Fruit fly (Drosophila melanogaster) whole organism, embryonic: ENCODE measurements around the gene Wdr33.

Source experiments
- CG8478 ChIP-seq: fragments of >200 bp; optimal IDR thresholded peaks from 2 replicates; lab custom pipeline; 2018
- Doc2 ChIP-seq: fragments of 200-800 bp; sonication (Bioruptor generic); IDR thresholded peaks from 2 replicates; pipeline ENCODE4 v1.3.6; 2022; ENCODE audit warnings: missing biosample characterization, missing genetic modification characterization
- Kr ChIP-seq: fragments of 200-800 bp; sonication (Bioruptor generic); optimal IDR thresholded peaks from 2 replicates; lab custom pipeline; 2017; ENCODE audit warnings: missing biosample characterization, mild to moderate bottlenecking, missing genetic modification characterization
- Opbp ChIP-seq: fragments of 200-800 bp; sonication (Bioruptor generic); IDR thresholded peaks from 3 replicates; pipeline ENCODE4 v1.3.6; 2022; ENCODE audit warnings: missing biosample characterization, missing genetic modification characterization; ENCODE audit not compliant: partially characterized antibody
- emc ChIP-seq: fragments of 200-800 bp; sonication (Bioruptor generic); optimal IDR thresholded peaks from 2 replicates; lab custom pipeline; 2016; ENCODE audit warnings: missing biosample characterization, missing genetic modification characterization
- org-1 ChIP-seq: fragments of 200-800 bp; sonication (Bioruptor generic); optimal IDR thresholded peaks from 2 replicates; lab custom pipeline; 2017; ENCODE audit warnings: missing biosample characterization, missing genetic modification characterization
- pho ChIP-seq: fragments of 200-800 bp; sonication (Bioruptor generic); optimal IDR thresholded peaks from 2 replicates; lab custom pipeline; 2016; ENCODE audit warnings: missing biosample characterization, missing genetic modification characterization
- pum ChIP-seq: fragments of 200-800 bp; sonication (Bioruptor generic); optimal IDR thresholded peaks from 2 replicates; lab custom pipeline; 2016; ENCODE audit warnings: missing biosample characterization, missing genetic modification characterization
- slbo ChIP-seq: fragments of 200-800 bp; sonication (Bioruptor generic); IDR thresholded peaks from 2 replicates; pipeline ENCODE4 v1.3.6; 2022; ENCODE audit warnings: missing biosample characterization, missing genetic modification characterization

- no peak for TF ChIP-seq pho (GFP tag; lab: Kevin White, UChicago)
- TF ChIP-seq Kr (GFP tag; lab: Kevin White, UChicago): no peak
- TF ChIP-seq CG8478: no peak
- TF ChIP-seq slbo: no peak
- no peak for TF ChIP-seq pum
- no peak for TF ChIP-seq Doc2 (GFP tag; lab: Robert Waterston, UW)
- TF ChIP-seq org-1 (GFP tag; lab: Kevin White, UChicago): no peak
- no peak for TF ChIP-seq emc (GFP tag; lab: Kevin White, UChicago)
- no peak for TF ChIP-seq Opbp (GFP tag; lab: Robert Waterston, UW)
These were observed 32.8 kb downstream of the Wdr33 start, which contains the start of gene CG2104 for dm6 chr3R:5693186-5693585.
